Worm (Caenorhabditis elegans) whole organism, L1 larva: ENCODE results near the gene C29E4.10.

Experiments
- C16A3.4 ChIP-seq: fragments of 150-350 bp; optimal IDR thresholded peaks from 2 replicates; lab custom pipeline; 2014; ENCODE audit warnings: missing biosample characterization, missing genetic modification characterization
- ces-1 ChIP-seq: fragments of 150-350 bp; optimal IDR thresholded peaks from 2 replicates; lab custom pipeline; 2014; ENCODE audit warnings: missing biosample characterization, missing genetic modification reagents, missing genetic modification characterization
- fkh-10 ChIP-seq: sonication (generic microtip); optimal IDR thresholded peaks from 2 replicates; lab custom pipeline; 2017; ENCODE audit warnings: missing biosample characterization, missing genetic modification reagents, missing genetic modification characterization
- hlh-17 ChIP-seq: fragments of 200-800 bp; sonication (Bioruptor generic); optimal IDR thresholded peaks from 2 replicates; lab custom pipeline; 2018; ENCODE audit warnings: missing genetic modification characterization, mild to moderate bottlenecking, missing compliant biosample characterization, moderate library complexity, borderline replicate concordance
- irx-1 ChIP-seq: sonication (generic microtip); optimal IDR thresholded peaks from 2 replicates; lab custom pipeline; 2016; ENCODE audit warnings: missing genetic modification characterization, missing compliant biosample characterization
- lin-39 ChIP-seq: fragments of 150-350 bp; optimal IDR thresholded peaks from 2 replicates; lab custom pipeline; 2014; ENCODE audit warnings: missing biosample characterization, missing genetic modification reagents, missing genetic modification characterization
- nhr-12 ChIP-seq: sonication (generic microtip); optimal IDR thresholded peaks from 2 replicates; lab custom pipeline; 2017; ENCODE audit warnings: missing biosample characterization, missing genetic modification characterization
- nhr-20 ChIP-seq: sonication (generic microtip); optimal IDR thresholded peaks from 2 replicates; lab custom pipeline; 2016; ENCODE audit warnings: mild to moderate bottlenecking, missing genetic modification characterization, missing compliant biosample characterization
- nhr-47 ChIP-seq: sonication (generic microtip); optimal IDR thresholded peaks from 2 replicates; lab custom pipeline; 2016; ENCODE audit warnings: mild to moderate bottlenecking, missing genetic modification characterization, moderate library complexity, missing compliant biosample characterization
- nhr-71 ChIP-seq: sonication (generic microtip); optimal IDR thresholded peaks from 2 replicates; lab custom pipeline; 2016; ENCODE audit warnings: mild to moderate bottlenecking, missing genetic modification characterization, moderate library complexity, missing compliant biosample characterization
- nhr-90 ChIP-seq: sonication (generic microtip); optimal IDR thresholded peaks from 2 replicates; lab custom pipeline; 2016; ENCODE audit warnings: mild to moderate bottlenecking, missing genetic modification characterization, missing compliant biosample characterization; ENCODE audit not compliant: poor library complexity
- pqm-1 ChIP-seq: sonication (generic microtip); optimal IDR thresholded peaks from 3 replicates; lab custom pipeline; 2017; ENCODE audit warnings: missing biosample characterization, missing genetic modification characterization
- tbx-2 ChIP-seq: sonication (generic microtip); optimal IDR thresholded peaks from 2 replicates; lab custom pipeline; 2016; ENCODE audit warnings: missing genetic modification characterization, missing compliant biosample characterization
- zag-1 ChIP-seq: fragments of 150-350 bp; optimal IDR thresholded peaks from 2 replicates; lab custom pipeline; 2014; ENCODE audit warnings: missing biosample characterization, missing genetic modification characterization

DNA sequence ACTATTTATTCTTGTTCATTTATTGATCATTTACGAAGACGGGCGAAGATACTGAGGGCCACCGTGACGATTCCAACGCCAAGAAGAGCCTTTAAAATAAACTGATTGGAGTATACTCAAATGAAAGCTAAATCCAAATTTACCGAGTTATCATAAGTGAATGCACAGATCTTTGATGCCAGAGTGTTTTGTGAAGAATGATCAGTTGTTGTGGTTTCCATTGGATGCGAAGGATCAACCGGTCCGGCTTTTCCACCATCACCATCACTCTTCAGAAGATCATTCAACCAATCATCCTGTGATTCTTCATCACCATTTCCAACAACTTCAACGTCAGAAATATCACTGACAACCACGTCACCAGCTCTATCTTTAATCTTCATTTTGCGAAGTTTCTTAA is 39.6 kb downstream of the C29E4.10 start:
- TF ChIP-seq hlh-17 (no peak), irx-1 (tag; lab: Kevin White, UChicago) (no peak), fkh-10 (GFP tag; lab: Kevin White, UChicago) (no peak), nhr-90 (tag; lab: Kevin White, UChicago) (no peak), ces-1 (GFP tag; lab: Kevin White, UChicago) (no peak), nhr-12 (no peak), lin-39 (tag; lab: Kevin White, UChicago) (no peak), nhr-20 (tag; lab: Kevin White, UChicago) (no peak), zag-1 (no peak), C16A3.4 (tag; lab: Kevin White, UChicago) (no peak), pqm-1 (tag; lab: Kevin White, UChicago) (no peak), tbx-2 (tag; lab: Kevin White, UChicago) (no peak), nhr-47 (tag; lab: Kevin White, UChicago) (no peak), nhr-71 (tag; lab: Kevin White, UChicago) (no peak)
